Fruit fly (Drosophila melanogaster) whole organism, embryonic: ENCODE measurements around the gene CG7987.

Source experiments
- CG10431 ChIP-seq: fragments of 200-800 bp; sonication (Bioruptor generic); optimal IDR thresholded peaks from 3 replicates; lab custom pipeline; 2018; ENCODE audit warnings: missing biosample characterization, mild to moderate bottlenecking, missing genetic modification characterization
- CG10543 ChIP-seq: fragments of 200-800 bp; sonication (Bioruptor generic); optimal IDR thresholded peaks from 3 replicates; lab custom pipeline; 2017; ENCODE audit warnings: missing biosample characterization, mild to moderate bottlenecking, missing genetic modification characterization, moderate library complexity
- CG10654 ChIP-seq: fragments of 200-800 bp; sonication (Bioruptor generic); optimal IDR thresholded peaks from 2 replicates; lab custom pipeline; 2016; ENCODE audit warnings: missing biosample characterization, missing genetic modification characterization
- CG11247 ChIP-seq: fragments of 200-800 bp; sonication (Bioruptor generic); IDR thresholded peaks from 2 replicates; pipeline ENCODE4 v1.3.6; 2022; ENCODE audit warnings: missing biosample characterization, missing genetic modification characterization
- CG12659 ChIP-seq: fragments of 200-800 bp; sonication (Bioruptor generic); optimal IDR thresholded peaks from 3 replicates; lab custom pipeline; 2017; ENCODE audit warnings: mild to moderate bottlenecking, missing biosample characterization, missing genetic modification reagents, missing genetic modification characterization
- CG13296 ChIP-seq: fragments of 200-800 bp; sonication (Bioruptor generic); optimal IDR thresholded peaks from 3 replicates; lab custom pipeline; 2018; ENCODE audit warnings: missing biosample characterization, mild to moderate bottlenecking, missing genetic modification characterization
- CG14667 ChIP-seq: fragments of 200-800 bp; sonication (Bioruptor generic); IDR thresholded peaks from 2 replicates; pipeline ENCODE4 v1.3.6; 2022; ENCODE audit warnings: missing biosample characterization, missing genetic modification characterization
- CG14965 ChIP-seq: fragments of 200-800 bp; sonication (Bioruptor generic); optimal IDR thresholded peaks from 2 replicates; lab custom pipeline; 2016; ENCODE audit warnings: missing biosample characterization, missing genetic modification characterization, borderline replicate concordance
- CG15514 ChIP-seq: fragments of 200-800 bp; sonication (Bioruptor generic); optimal IDR thresholded peaks from 3 replicates; lab custom pipeline; 2017; ENCODE audit warnings: missing biosample characterization, missing genetic modification characterization, mild to moderate bottlenecking, moderate library complexity, missing genetic modification reagents
- CG16863 ChIP-seq: fragments of 200-800 bp; sonication (Bioruptor generic); optimal IDR thresholded peaks from 3 replicates; lab custom pipeline; 2016; ENCODE audit warnings: missing biosample characterization, missing genetic modification characterization
- CG18262 ChIP-seq: fragments of 200-800 bp; optimal IDR thresholded peaks from 3 replicates; lab custom pipeline; 2019; ENCODE audit warnings: missing biosample characterization, mild to moderate bottlenecking, missing genetic modification characterization, moderate library complexity
- CG2875 ChIP-seq: fragments of 200-800 bp; sonication (Bioruptor generic); optimal IDR thresholded peaks from 2 replicates; lab custom pipeline; 2017; ENCODE audit warnings: missing biosample characterization, mild to moderate bottlenecking, missing genetic modification characterization, missing genetic modification reagents
- CG3065 ChIP-seq: fragments of 200-800 bp; sonication (Bioruptor generic); optimal IDR thresholded peaks from 2 replicates; lab custom pipeline; 2016; ENCODE audit warnings: missing biosample characterization, missing genetic modification characterization
- CG34376 ChIP-seq: fragments of 200-800 bp; sonication (Bioruptor generic); optimal IDR thresholded peaks from 2 replicates; lab custom pipeline; 2018; ENCODE audit warnings: missing biosample characterization, mild to moderate bottlenecking, missing genetic modification characterization
- CG34422 ChIP-seq: fragments of 200-800 bp; sonication (Bioruptor generic); IDR thresholded peaks from 3 replicates; pipeline ENCODE4 v1.3.6; 2022; ENCODE audit warnings: missing biosample characterization, missing genetic modification characterization
- CG6272 ChIP-seq: fragments of 200-800 bp; sonication (Bioruptor generic); IDR thresholded peaks from 2 replicates; pipeline ENCODE4 v1.3.6; 2022; ENCODE audit warnings: missing biosample characterization, missing genetic modification characterization
- CG6683 ChIP-seq: fragments of 200-800 bp; sonication (Bioruptor generic); optimal IDR thresholded peaks from 2 replicates; lab custom pipeline; 2017; ENCODE audit warnings: missing biosample characterization, mild to moderate bottlenecking, missing genetic modification characterization, missing genetic modification reagents
- CTCF ChIP-seq: fragments of 200-800 bp; sonication (Bioruptor generic); optimal IDR thresholded peaks from 2 replicates; lab custom pipeline; 2017; ENCODE audit warnings: missing biosample characterization, mild to moderate bottlenecking, missing genetic modification characterization, moderate library complexity
- ERR ChIP-seq: fragments of 200-800 bp; sonication (Bioruptor generic); optimal IDR thresholded peaks from 2 replicates; lab custom pipeline; 2016; ENCODE audit warnings: missing biosample characterization, missing genetic modification characterization
- Fer3 ChIP-seq: fragments of 200-800 bp; sonication (Bioruptor generic); optimal IDR thresholded peaks from 2 replicates; lab custom pipeline; 2018; ENCODE audit warnings: missing biosample characterization, mild to moderate bottlenecking, missing genetic modification characterization, moderate library complexity
- Hmr ChIP-seq: fragments of 200-800 bp; sonication (Bioruptor generic); optimal IDR thresholded peaks from 3 replicates; lab custom pipeline; 2017; ENCODE audit warnings: mild to moderate bottlenecking, missing biosample characterization, missing genetic modification reagents, missing genetic modification characterization
- Hmx ChIP-seq: fragments of 200-800 bp; sonication (Bioruptor generic); optimal IDR thresholded peaks from 2 replicates; lab custom pipeline; 2016; ENCODE audit warnings: missing biosample characterization, missing genetic modification characterization
- Hr51 ChIP-seq, 2 experiments: fragments of 200-800 bp; sonication (Bioruptor generic); optimal IDR thresholded peaks; 2 replicates in 1 of 2; 3 replicates in 1 of 2; lab custom pipeline; 2016 to 2018; ENCODE audit warnings: missing biosample characterization in 2 of 2, missing genetic modification characterization in 2 of 2, mild to moderate bottlenecking in 1 of 2, moderate library complexity in 1 of 2
- Max ChIP-seq: fragments of 200-800 bp; sonication (Bioruptor generic); optimal IDR thresholded peaks from 2 replicates; lab custom pipeline; 2016; ENCODE audit warnings: missing biosample characterization, mild to moderate bottlenecking, missing genetic modification characterization
- Meics ChIP-seq: fragments of 200-800 bp; sonication (Bioruptor generic); optimal IDR thresholded peaks from 2 replicates; lab custom pipeline; 2017; ENCODE audit warnings: missing biosample characterization, mild to moderate bottlenecking, missing genetic modification characterization
- Stat92E ChIP-seq, 3 experiments: fragments of >200 bp in 2 of 3; fragments of 200-800 bp in 1 of 3; sonication (Bioruptor generic) in 1 of 3; optimal IDR thresholded peaks; 2 replicates each; lab custom pipeline; 2017 to 2019; ENCODE audit warnings: missing biosample characterization in 3 of 3, missing genetic modification characterization in 3 of 3, mild to moderate bottlenecking in 1 of 3, moderate library complexity in 1 of 3
- Xrp1 ChIP-seq: fragments of 200-800 bp; sonication (Bioruptor generic); IDR thresholded peaks from 2 replicates; pipeline ENCODE4 v1.3.6; 2022; ENCODE audit warnings: missing biosample characterization, missing genetic modification characterization
- YL-1 ChIP-seq: fragments of 200-800 bp; sonication (Bioruptor generic); optimal IDR thresholded peaks from 3 replicates; lab custom pipeline; 2017; ENCODE audit warnings: missing biosample characterization, mild to moderate bottlenecking, missing genetic modification characterization
- ac ChIP-seq: fragments of 200-800 bp; sonication (Bioruptor generic); optimal IDR thresholded peaks from 3 replicates; lab custom pipeline; 2017; ENCODE audit warnings: missing biosample characterization, mild to moderate bottlenecking, missing genetic modification characterization
- btn ChIP-seq: fragments of 200-800 bp; sonication (Bioruptor generic); optimal IDR thresholded peaks from 2 replicates; lab custom pipeline; 2016; ENCODE audit warnings: missing biosample characterization, missing genetic modification characterization
- caup ChIP-seq: fragments of 200-800 bp; sonication (Bioruptor generic); optimal IDR thresholded peaks from 3 replicates; lab custom pipeline; 2017; ENCODE audit warnings: missing biosample characterization, mild to moderate bottlenecking, missing genetic modification characterization, moderate library complexity; ENCODE audit not compliant: severe bottlenecking
- chinmo ChIP-seq: fragments of 200-800 bp; sonication (Bioruptor generic); IDR thresholded peaks from 4 replicates; pipeline ENCODE4 v1.3.6; 2022; ENCODE audit warnings: missing biosample characterization, missing genetic modification characterization; ENCODE audit not compliant: partially characterized antibody
- crol ChIP-seq: fragments of 200-800 bp; sonication (Bioruptor generic); IDR thresholded peaks from 2 replicates; pipeline ENCODE4 v1.3.6; 2022; ENCODE audit warnings: missing biosample characterization, missing genetic modification characterization
- danr ChIP-seq: fragments of 200-800 bp; sonication (Bioruptor generic); IDR thresholded peaks from 2 replicates; pipeline ENCODE4 v1.3.6; 2022; ENCODE audit warnings: missing biosample characterization, missing genetic modification characterization
- dmrt99B ChIP-seq: fragments of 200-800 bp; sonication (Bioruptor generic); optimal IDR thresholded peaks from 2 replicates; lab custom pipeline; 2018; ENCODE audit warnings: missing biosample characterization, mild to moderate bottlenecking, missing genetic modification characterization, moderate library complexity
- dpn ChIP-seq, 2 experiments: fragments of 200-800 bp; sonication (Bioruptor generic); optimal IDR thresholded peaks; 3 replicates each; lab custom pipeline; 2016; ENCODE audit warnings: missing biosample characterization in 2 of 2, missing genetic modification characterization in 2 of 2
- dysf ChIP-seq: fragments of 200-800 bp; sonication (Bioruptor generic); IDR thresholded peaks from 3 replicates; pipeline ENCODE4 v1.3.6; 2022; ENCODE audit warnings: missing biosample characterization, missing genetic modification characterization
- fd102C ChIP-seq: fragments of 200-800 bp; sonication (Bioruptor generic); optimal IDR thresholded peaks from 2 replicates; lab custom pipeline; 2018; ENCODE audit warnings: missing biosample characterization, mild to moderate bottlenecking, missing genetic modification characterization, moderate library complexity
- gce ChIP-seq: fragments of 200-800 bp; sonication (Bioruptor generic); IDR thresholded peaks from 3 replicates; pipeline ENCODE4 v1.3.6; 2022; ENCODE audit warnings: missing biosample characterization, missing genetic modification characterization
- gro ChIP-seq: fragments of 200-800 bp; sonication (Bioruptor generic); optimal IDR thresholded peaks from 2 replicates; lab custom pipeline; 2016; ENCODE audit warnings: missing biosample characterization, missing genetic modification characterization
- jumu ChIP-seq: fragments of 200-800 bp; sonication (Bioruptor generic); optimal IDR thresholded peaks from 3 replicates; lab custom pipeline; 2016; ENCODE audit warnings: missing biosample characterization, missing genetic modification characterization
- knrl ChIP-seq: fragments of 200-800 bp; sonication (Bioruptor generic); IDR thresholded peaks from 3 replicates; pipeline ENCODE4 v1.3.6; 2022; ENCODE audit warnings: missing biosample characterization, missing genetic modification characterization; ENCODE audit not compliant: partially characterized antibody
- org-1 ChIP-seq: fragments of 200-800 bp; sonication (Bioruptor generic); optimal IDR thresholded peaks from 2 replicates; lab custom pipeline; 2017; ENCODE audit warnings: missing biosample characterization, missing genetic modification characterization
- pho ChIP-seq: fragments of 200-800 bp; sonication (Bioruptor generic); optimal IDR thresholded peaks from 2 replicates; lab custom pipeline; 2016; ENCODE audit warnings: missing biosample characterization, missing genetic modification characterization
- schlank ChIP-seq: fragments of 200-800 bp; sonication (Bioruptor generic); optimal IDR thresholded peaks from 2 replicates; lab custom pipeline; 2018; ENCODE audit warnings: missing biosample characterization, mild to moderate bottlenecking, missing genetic modification characterization
- scrt ChIP-seq: fragments of 200-800 bp; sonication (Bioruptor generic); optimal IDR thresholded peaks from 2 replicates; lab custom pipeline; 2018; ENCODE audit warnings: missing biosample characterization, mild to moderate bottlenecking, missing genetic modification characterization, moderate library complexity
- slbo ChIP-seq: fragments of 200-800 bp; sonication (Bioruptor generic); IDR thresholded peaks from 2 replicates; pipeline ENCODE4 v1.3.6; 2022; ENCODE audit warnings: missing biosample characterization, missing genetic modification characterization
- slp2 ChIP-seq: fragments of 200-800 bp; sonication (Bioruptor generic); optimal IDR thresholded peaks from 2 replicates; lab custom pipeline; 2016; ENCODE audit warnings: missing biosample characterization, missing genetic modification characterization

The CG7987 gene

DNA sequence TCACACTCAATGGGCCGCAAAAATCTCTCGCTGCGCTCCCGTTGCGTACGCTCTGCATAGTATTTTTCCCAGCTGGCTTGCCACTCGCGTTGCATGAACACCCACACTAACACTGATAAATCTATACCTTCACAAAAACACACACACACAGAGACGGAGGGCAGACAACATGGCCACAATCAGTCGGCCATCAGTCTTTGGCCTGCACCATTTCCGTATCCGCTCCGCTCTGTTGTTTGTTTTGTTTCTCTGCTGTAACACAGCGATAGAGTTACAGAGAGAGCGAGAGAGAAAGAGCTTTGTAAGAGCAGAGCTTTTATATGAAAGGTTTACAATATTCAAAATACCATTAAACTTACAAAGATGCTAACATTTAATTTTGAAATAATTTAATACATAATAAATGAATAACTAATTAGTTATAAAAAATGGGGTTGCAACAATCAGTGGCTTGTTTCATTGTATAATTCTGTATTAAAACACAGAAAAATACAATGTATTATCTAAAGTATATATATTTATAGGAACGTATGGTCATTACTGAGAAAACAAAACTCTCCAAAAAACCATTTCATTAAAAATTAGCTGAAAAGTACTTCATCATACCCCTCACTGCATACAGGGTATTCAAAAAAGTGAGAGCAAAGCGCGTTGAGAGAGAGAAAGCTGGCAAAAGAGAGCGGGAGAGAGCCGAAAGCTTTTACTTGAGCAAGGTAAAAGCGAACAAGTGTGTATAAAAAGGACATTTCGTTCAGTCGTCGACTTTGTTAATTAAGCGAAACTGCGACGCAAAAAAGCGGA is 33.4 kb upstream of the CG7987 start, which contains the start of gene CG14853 (continued):
- TF ChIP-seq YL-1 (peak; percentile 9), CG14667 (peak; percentile 72), CTCF (peak; percentile 23), org-1 (GFP tag; lab: Kevin White, UChicago) (peak; percentile 31), danr (0 out of 2 replicates have a peak, but pooled peaks have one; percentile 21), Fer3 (peak; percentile 43), caup (GFP tag; lab: Kevin White, UChicago) (peak; percentile 81), CG6683 (GFP tag; lab: Kevin White, UChicago) (peak; percentile 29), chinmo (GFP tag; lab: Robert Waterston, UW) (no peak), Hr51 (GFP tag; optimal IDR thresholded peaks at IDR 0.05; lab: Kevin White, UChicago) (peak in 1 of 2 experiments; percentile 96), gce (GFP tag; lab: Robert Waterston, UW) (peak; percentile 77; the same call in 2 of the 3 replicates), slbo (peak; percentile 91), schlank (tag; lab: Kevin White, UChicago) (peak; percentile 47), CG15514 (GFP tag; lab: Kevin White, UChicago) (peak; percentile 64), CG12659 (GFP tag; lab: Kevin White, UChicago) (peak; percentile 93), CG3065 (GFP tag; lab: Kevin White, UChicago) (peak; percentile 48), CG16863 (GFP tag; lab: Kevin White, UChicago) (peak; percentile 7), btn (GFP tag; lab: Kevin White, UChicago) (peak; percentile 62), CG10654 (GFP tag; lab: Kevin White, UChicago) (peak; percentile 55), CG34422 (GFP tag; lab: Robert Waterston, UW) (peak; percentile 49; the same call in 2 of the 3 replicates), ERR (GFP tag; lab: Kevin White, UChicago) (no peak), ac (GFP tag; lab: Kevin White, UChicago) (no peak), Hmr (GFP tag; lab: Kevin White, UChicago) (peak; percentile 68), fd102C (GFP tag; lab: Kevin White, UChicago) (no peak), pho (GFP tag; lab: Kevin White, UChicago) (peak; percentile 6), jumu (no peak), Max (GFP tag; lab: Kevin White, UChicago) (peak; percentile 1), CG6272 (GFP tag; lab: Robert Waterston, UW) (no peak), Meics (peak; percentile 77), knrl (GFP tag; lab: Robert Waterston, UW) (no peak), dmrt99B (tag; lab: Kevin White, UChicago) (peak; percentile 90), dpn (GFP tag; optimal IDR thresholded peaks at IDR 0.05; lab: Kevin White, UChicago) (peak in 1 of 2 experiments; percentile 84), CG13296 (peak; percentile 79), slp2 (GFP tag; lab: Kevin White, UChicago) (no peak), crol (GFP tag; lab: Robert Waterston, UW) (no peak), CG14965 (no peak), gro (no peak), CG18262 (peak; percentile 88), CG11247 (GFP tag; lab: Robert Waterston, UW) (peak; percentile 46), Xrp1 (GFP tag; lab: Robert Waterston, UW) (peak; percentile 84), CG34376 (peak; percentile 74), Stat92E (GFP tag; optimal IDR thresholded peaks at IDR 0.05; lab: Kevin White, UChicago) (no peak), dysf (GFP tag; lab: Robert Waterston, UW) (peak; percentile 79; the same call in 2 of the 3 replicates), Hmx (GFP tag; lab: Kevin White, UChicago) (no peak), CG10431 (peak; percentile 64), CG2875 (GFP tag; lab: Kevin White, UChicago) (peak; percentile 57), scrt (GFP tag; lab: Kevin White, UChicago) (peak; percentile 43), CG10543 (GFP tag; lab: Kevin White, UChicago) (peak; percentile 40)
